Worm (Caenorhabditis elegans) whole organism, L3 larva: ENCODE measurements around the gene T10B5.4.
A peak's percentile ranks its signal among the peaks of the same experiment; 100 is the strongest.

Source experiments
- R02D3.7 ChIP-seq: fragments of 150-350 bp; optimal IDR thresholded peaks from 2 replicates; lab custom pipeline; 2014; ENCODE audit warnings: missing biosample characterization, missing genetic modification characterization
- aly-2 ChIP-seq: fragments of 150-350 bp; optimal IDR thresholded peaks from 2 replicates; lab custom pipeline; 2014; ENCODE audit warnings: missing biosample characterization, missing genetic modification characterization
- ama-1 ChIP-seq: fragments of 150-350 bp; optimal IDR thresholded peaks from 2 replicates; lab custom pipeline; 2018
- ceh-28 ChIP-seq: fragments of 150-350 bp; optimal IDR thresholded peaks from 2 replicates; lab custom pipeline; 2014; ENCODE audit warnings: missing biosample characterization, missing genetic modification reagents, missing genetic modification characterization
- fkh-10 ChIP-seq: sonication (generic microtip); optimal IDR thresholded peaks from 2 replicates; lab custom pipeline; 2017; ENCODE audit warnings: missing biosample characterization, missing genetic modification reagents, missing genetic modification characterization
- lin-39 ChIP-seq: fragments of 150-350 bp; optimal IDR thresholded peaks from 2 replicates; lab custom pipeline; 2018; ENCODE audit warnings: missing biosample characterization, missing genetic modification reagents, missing genetic modification characterization
- nfya-1 ChIP-seq: sonication (generic microtip); optimal IDR thresholded peaks from 2 replicates; lab custom pipeline; 2017; ENCODE audit warnings: missing genetic modification characterization, mild to moderate bottlenecking, missing compliant biosample characterization, antibody characterized with exemption, moderate library complexity; ENCODE audit not compliant: insufficient read depth
- nhr-12 ChIP-seq: fragments of 150-350 bp; optimal IDR thresholded peaks from 2 replicates; lab custom pipeline; 2014; ENCODE audit warnings: missing biosample characterization, missing genetic modification characterization
- nhr-77 ChIP-seq: fragments of 150-350 bp; optimal IDR thresholded peaks from 2 replicates; lab custom pipeline; 2014; ENCODE audit warnings: missing biosample characterization, missing genetic modification characterization
- snpc-4 ChIP-seq: fragments of 150-350 bp; optimal IDR thresholded peaks from 2 replicates; lab custom pipeline; 2014; ENCODE audit warnings: missing biosample characterization, missing genetic modification characterization
- unc-39 ChIP-seq: sonication (generic microtip); optimal IDR thresholded peaks from 4 replicates; lab custom pipeline; 2017; ENCODE audit warnings: missing biosample characterization, missing genetic modification characterization
- ztf-4 ChIP-seq: fragments of 150-350 bp; optimal IDR thresholded peaks from 2 replicates; lab custom pipeline; 2014; ENCODE audit warnings: missing biosample characterization, missing genetic modification characterization

DNA sequence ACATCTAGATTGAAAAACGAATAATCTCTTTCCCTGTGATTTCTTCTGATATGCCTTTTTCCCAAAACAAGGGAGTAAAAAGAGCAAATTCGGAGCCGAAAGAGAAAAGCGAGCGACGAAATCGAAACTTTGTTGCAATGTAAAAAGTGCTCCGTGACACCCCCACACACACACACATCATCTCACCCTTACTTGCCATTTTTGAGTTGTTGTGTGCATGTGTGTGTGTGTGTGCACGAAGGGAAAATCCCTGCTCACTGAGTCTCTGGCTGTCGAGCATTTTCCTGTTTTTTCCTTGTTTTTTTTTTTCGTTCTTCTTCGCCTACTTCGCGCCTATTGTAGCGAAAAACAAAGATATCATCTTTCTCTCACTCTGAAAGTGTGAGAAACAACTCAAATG lies 15.4 kb upstream of the T10B5.4 start:
- TF ChIP-seq R02D3.7 (tag; lab: Kevin White, UChicago) (no peak), nhr-77 (tag; lab: Kevin White, UChicago) (no peak), aly-2 (tag; lab: Kevin White, UChicago) (no peak), lin-39 (tag; lab: Kevin White, UChicago) (peak; percentile 39), snpc-4 (tag; lab: Kevin White, UChicago) (no peak), ama-1 (lab: Kevin White, UChicago) (no peak), ztf-4 (tag; lab: Kevin White, UChicago) (no peak), nfya-1 (tag; lab: Kevin White, UChicago) (peak; percentile 7), fkh-10 (no peak), ceh-28 (no peak), unc-39 (no peak), nhr-12 (tag; lab: Kevin White, UChicago) (no peak)
